Fruit fly (Drosophila melanogaster) whole organism, embryonic: Measurements from ENCODE around the gene EMC6.

Experiments used
- Abd-B ChIP-seq: fragments of 200-800 bp; sonication (Bioruptor generic); optimal IDR thresholded peaks from 2 replicates; lab custom pipeline; 2018; ENCODE audit warnings: missing biosample characterization, mild to moderate bottlenecking, missing genetic modification characterization, moderate library complexity
- Antp ChIP-seq: fragments of 200-800 bp; sonication (Bioruptor generic); optimal IDR thresholded peaks from 3 replicates; lab custom pipeline; 2016; ENCODE audit warnings: missing biosample characterization, missing genetic modification characterization
- B-H2 ChIP-seq: fragments of 200-800 bp; sonication (Bioruptor generic); optimal IDR thresholded peaks from 2 replicates; lab custom pipeline; 2018; ENCODE audit warnings: missing biosample characterization, mild to moderate bottlenecking, missing genetic modification characterization
- CG10654 ChIP-seq: fragments of 200-800 bp; sonication (Bioruptor generic); optimal IDR thresholded peaks from 2 replicates; lab custom pipeline; 2016; ENCODE audit warnings: missing biosample characterization, missing genetic modification characterization
- CG11456 ChIP-seq: fragments of 200-800 bp; sonication (Bioruptor generic); IDR thresholded peaks from 3 replicates; pipeline ENCODE4 v1.3.6; 2022; ENCODE audit warnings: missing biosample characterization, missing genetic modification characterization
- CG14014 ChIP-seq: fragments of 200-800 bp; sonication (Bioruptor generic); IDR thresholded peaks from 2 replicates; pipeline ENCODE4 v1.3.6; 2022; ENCODE audit warnings: missing biosample characterization, missing genetic modification characterization
- CG2129 ChIP-seq: fragments of 200-800 bp; sonication (Bioruptor generic); IDR thresholded peaks from 2 replicates; pipeline ENCODE4 v1.3.6; 2022; ENCODE audit warnings: missing biosample characterization, missing genetic modification characterization; ENCODE audit not compliant: partially characterized antibody
- CG2202 ChIP-seq: fragments of 200-800 bp; sonication (Bioruptor generic); optimal IDR thresholded peaks from 2 replicates; lab custom pipeline; 2018; ENCODE audit warnings: missing biosample characterization, mild to moderate bottlenecking, missing genetic modification characterization
- CG31365 ChIP-seq: fragments of 200-800 bp; sonication (Bioruptor generic); optimal IDR thresholded peaks from 2 replicates; lab custom pipeline; 2018; ENCODE audit warnings: missing biosample characterization, mild to moderate bottlenecking, missing genetic modification characterization
- CG32772 ChIP-seq: fragments of 200-800 bp; sonication (Bioruptor generic); IDR thresholded peaks from 2 replicates; pipeline ENCODE4 v1.3.6; 2022; ENCODE audit warnings: missing biosample characterization, missing genetic modification characterization
- CG6683 ChIP-seq: fragments of 200-800 bp; sonication (Bioruptor generic); optimal IDR thresholded peaks from 2 replicates; lab custom pipeline; 2017; ENCODE audit warnings: missing biosample characterization, mild to moderate bottlenecking, missing genetic modification characterization, missing genetic modification reagents
- CG6765 ChIP-seq: fragments of 200-800 bp; sonication (Bioruptor generic); optimal IDR thresholded peaks from 3 replicates; lab custom pipeline; 2017; ENCODE audit warnings: missing biosample characterization, mild to moderate bottlenecking, missing genetic modification characterization
- CG7987 ChIP-seq: fragments of 200-800 bp; sonication (Bioruptor generic); optimal IDR thresholded peaks from 2 replicates; lab custom pipeline; 2018; ENCODE audit warnings: missing biosample characterization, mild to moderate bottlenecking, missing genetic modification characterization, moderate library complexity
- CG8281 ChIP-seq: fragments of 200-800 bp; sonication (Bioruptor generic); optimal IDR thresholded peaks from 2 replicates; lab custom pipeline; 2018; ENCODE audit warnings: missing biosample characterization, mild to moderate bottlenecking, missing genetic modification characterization, moderate library complexity
- CG8765 ChIP-seq: fragments of 200-800 bp; sonication (Bioruptor generic); IDR thresholded peaks from 2 replicates; pipeline ENCODE4 v1.3.6; 2022; ENCODE audit warnings: missing biosample characterization, missing genetic modification characterization
- CG8924 ChIP-seq: fragments of 200-800 bp; optimal IDR thresholded peaks from 3 replicates; lab custom pipeline; 2019; ENCODE audit warnings: missing biosample characterization, mild to moderate bottlenecking, missing genetic modification characterization, moderate library complexity
- CkIIα-i1 ChIP-seq: fragments of 200-800 bp; sonication (Bioruptor generic); IDR thresholded peaks from 2 replicates; pipeline ENCODE4 v1.3.6; 2022; ENCODE audit warnings: missing biosample characterization, missing genetic modification characterization
- Dfd ChIP-seq, 2 experiments: fragments of >200 bp; optimal IDR thresholded peaks; 2 replicates each; lab custom pipeline; 2017; ENCODE audit warnings: missing biosample characterization in 2 of 2, missing genetic modification characterization in 2 of 2
- Dip2 ChIP-seq: fragments of 200-800 bp; sonication (Bioruptor generic); IDR thresholded peaks from 2 replicates; pipeline ENCODE4 v1.3.6; 2022; ENCODE audit warnings: missing biosample characterization, missing genetic modification characterization
- Doc2 ChIP-seq: fragments of 200-800 bp; sonication (Bioruptor generic); IDR thresholded peaks from 2 replicates; pipeline ENCODE4 v1.3.6; 2022; ENCODE audit warnings: missing biosample characterization, missing genetic modification characterization
- Eip74EF ChIP-seq, 2 experiments: fragments of 200-800 bp in 1 of 2; fragments of >200 bp in 1 of 2; sonication (Bioruptor generic) in 1 of 2; optimal IDR thresholded peaks; 2 replicates each; lab custom pipeline; 2017 to 2019; ENCODE audit warnings: missing biosample characterization in 2 of 2, missing genetic modification characterization in 2 of 2, mild to moderate bottlenecking in 1 of 2, moderate library complexity in 1 of 2
- Fer2 ChIP-seq: fragments of 200-800 bp; sonication (Bioruptor generic); optimal IDR thresholded peaks from 2 replicates; lab custom pipeline; 2018; ENCODE audit warnings: missing biosample characterization, mild to moderate bottlenecking, missing genetic modification characterization, moderate library complexity
- Hand ChIP-seq: fragments of 200-800 bp; sonication (Bioruptor generic); optimal IDR thresholded peaks from 2 replicates; lab custom pipeline; 2017; ENCODE audit warnings: mild to moderate bottlenecking, missing biosample characterization, missing genetic modification reagents, missing genetic modification characterization
- Lim3 ChIP-seq: fragments of 200-800 bp; sonication (Bioruptor generic); IDR thresholded peaks from 2 replicates; pipeline ENCODE4 v1.3.6; 2022; ENCODE audit warnings: missing biosample characterization, missing genetic modification characterization
- Sry-δ ChIP-seq: fragments of 200-800 bp; sonication (Bioruptor generic); optimal IDR thresholded peaks from 2 replicates; lab custom pipeline; 2016; ENCODE audit warnings: missing biosample characterization, missing genetic modification characterization
- aop ChIP-seq: fragments of 200-800 bp; sonication (Bioruptor generic); IDR thresholded peaks from 2 replicates; pipeline ENCODE4 v1.3.6; 2022; ENCODE audit warnings: missing biosample characterization, missing genetic modification characterization
- bab2 ChIP-seq: fragments of 200-800 bp; sonication (Bioruptor generic); optimal IDR thresholded peaks from 2 replicates; lab custom pipeline; 2016; ENCODE audit warnings: missing biosample characterization, missing genetic modification characterization
- bowl ChIP-seq: fragments of 200-800 bp; sonication (Bioruptor generic); IDR thresholded peaks from 2 replicates; pipeline ENCODE4 v1.3.6; 2022; ENCODE audit warnings: missing biosample characterization, missing genetic modification characterization
- bsh ChIP-seq, 2 experiments: fragments of 200-800 bp; sonication (Bioruptor generic); optimal IDR thresholded peaks; 2 replicates each; lab custom pipeline; 2017 to 2018; ENCODE audit warnings: mild to moderate bottlenecking in 2 of 2, missing biosample characterization in 2 of 2, missing genetic modification characterization in 2 of 2, moderate library complexity in 1 of 2
- chm ChIP-seq: fragments of 200-800 bp; sonication (Bioruptor generic); IDR thresholded peaks from 2 replicates; pipeline ENCODE4 v1.3.6; 2022; ENCODE audit warnings: missing biosample characterization, missing genetic modification characterization
- corto ChIP-seq: fragments of 200-800 bp; sonication (Bioruptor generic); optimal IDR thresholded peaks from 2 replicates; lab custom pipeline; 2016; ENCODE audit warnings: missing biosample characterization, mild to moderate bottlenecking, missing genetic modification characterization, moderate library complexity
- dan ChIP-seq: fragments of 200-800 bp; sonication (Bioruptor generic); IDR thresholded peaks from 2 replicates; pipeline ENCODE4 v1.3.6; 2022; ENCODE audit warnings: missing biosample characterization, missing genetic modification characterization
- danr ChIP-seq: fragments of 200-800 bp; sonication (Bioruptor generic); IDR thresholded peaks from 2 replicates; pipeline ENCODE4 v1.3.6; 2022; ENCODE audit warnings: missing biosample characterization, missing genetic modification characterization
- eve ChIP-seq, 2 experiments: fragments of >200 bp; optimal IDR thresholded peaks; 2 replicates each; lab custom pipeline; 2017; ENCODE audit warnings: missing biosample characterization in 2 of 2, missing genetic modification characterization in 2 of 2
- fd96Cb ChIP-seq: fragments of 200-800 bp; sonication (Bioruptor generic); optimal IDR thresholded peaks from 2 replicates; lab custom pipeline; 2018; ENCODE audit warnings: missing biosample characterization, mild to moderate bottlenecking, missing genetic modification characterization, moderate library complexity
- gsb ChIP-seq: fragments of 200-800 bp; sonication (Bioruptor generic); IDR thresholded peaks from 2 replicates; pipeline ENCODE4 v1.3.6; 2022; ENCODE audit warnings: missing biosample characterization, missing genetic modification characterization
- gt ChIP-seq: fragments of 200-800 bp; sonication (Bioruptor generic); IDR thresholded peaks from 2 replicates; pipeline ENCODE4 v1.3.6; 2022; ENCODE audit warnings: missing biosample characterization, missing genetic modification characterization
- lab ChIP-seq: fragments of 200-800 bp; sonication (Bioruptor generic); optimal IDR thresholded peaks from 3 replicates; lab custom pipeline; 2017; ENCODE audit warnings: missing biosample characterization, missing genetic modification characterization, mild to moderate bottlenecking, moderate library complexity, missing genetic modification reagents
- lilli ChIP-seq: fragments of 200-800 bp; sonication (Bioruptor generic); optimal IDR thresholded peaks from 3 replicates; lab custom pipeline; 2016; ENCODE audit warnings: missing biosample characterization, missing genetic modification characterization
- p53 ChIP-seq: fragments of 200-800 bp; sonication (Bioruptor generic); optimal IDR thresholded peaks from 2 replicates; lab custom pipeline; 2016; ENCODE audit warnings: missing biosample characterization, missing genetic modification characterization
- pho ChIP-seq: fragments of 200-800 bp; sonication (Bioruptor generic); optimal IDR thresholded peaks from 2 replicates; lab custom pipeline; 2016; ENCODE audit warnings: missing biosample characterization, missing genetic modification characterization
- pzg ChIP-seq: fragments of 200-800 bp; sonication (Bioruptor generic); optimal IDR thresholded peaks from 3 replicates; lab custom pipeline; 2018; ENCODE audit warnings: missing biosample characterization, mild to moderate bottlenecking, missing genetic modification characterization, moderate library complexity
- sob ChIP-seq: fragments of 200-800 bp; sonication (Bioruptor generic); IDR thresholded peaks from 2 replicates; pipeline ENCODE4 v1.3.6; 2022; ENCODE audit warnings: missing biosample characterization, missing genetic modification characterization
- tgo ChIP-seq: fragments of 200-800 bp; sonication (Bioruptor generic); IDR thresholded peaks from 3 replicates; pipeline ENCODE4 v1.3.6; 2022; ENCODE audit warnings: missing biosample characterization, missing genetic modification characterization
- twi ChIP-seq: fragments of 200-800 bp; optimal IDR thresholded peaks from 2 replicates; lab custom pipeline; 2019; ENCODE audit warnings: missing biosample characterization, mild to moderate bottlenecking, missing genetic modification characterization, moderate library complexity
- usp ChIP-seq: fragments of >200 bp; optimal IDR thresholded peaks from 2 replicates; lab custom pipeline; 2017; ENCODE audit warnings: missing biosample characterization, missing genetic modification characterization

Gene EMC6

dm6 chr3R:24983537-24984501 lies 41.0 kb downstream of the EMC6 start, which contains the start of gene tnc (continued):
- TF ChIP-seq B-H2 (GFP tag; lab: Kevin White, UChicago) (no peak), bab2 (GFP tag; lab: Kevin White, UChicago) (no peak), sob (GFP tag; lab: Robert Waterston, UW) (no peak), CG6683 (no peak), p53 (no peak), usp (GFP tag; lab: Kevin White, UChicago) (no peak), twi (no peak), bowl (GFP tag; lab: Robert Waterston, UW) (no peak), CG14014 (no peak), pzg (no peak), danr (GFP tag; lab: Robert Waterston, UW) (no peak), CG11456 (no peak), lab (GFP tag; lab: Kevin White, UChicago) (peak; percentile 75), CkIIα-i1 (GFP tag; lab: Robert Waterston, UW) (no peak), Sry-δ (GFP tag; lab: Kevin White, UChicago) (no peak), corto (peak; percentile 9), CG31365 (tag; lab: Kevin White, UChicago) (no peak), Antp (GFP tag; lab: Kevin White, UChicago) (no peak), eve (GFP tag; optimal IDR thresholded peaks at IDR 0.05; lab: Kevin White, UChicago) (peak in 1 of 2 experiments; percentile 73), CG8765 (no peak), Dip2 (GFP tag; lab: Robert Waterston, UW) (no peak), Fer2 (tag; lab: Kevin White, UChicago) (peak; percentile 15), Doc2 (GFP tag; lab: Robert Waterston, UW) (no peak), aop (GFP tag; lab: Robert Waterston, UW) (no peak), Lim3 (GFP tag; lab: Robert Waterston, UW) (no peak), CG32772 (GFP tag; lab: Robert Waterston, UW) (0 out of 2 replicates have a peak, but pooled peaks have one; percentile 23), gsb (GFP tag; lab: Robert Waterston, UW) (no peak), CG6765 (GFP tag; lab: Kevin White, UChicago) (peak; percentile 51), lilli (GFP tag; lab: Kevin White, UChicago) (no peak), chm (GFP tag; lab: Robert Waterston, UW) (no peak), gt (GFP tag; lab: Robert Waterston, UW) (no peak), CG10654 (GFP tag; lab: Kevin White, UChicago) (peak; percentile 7), CG2129 (GFP tag; lab: Robert Waterston, UW) (no peak), tgo (GFP tag; lab: Robert Waterston, UW) (0 out of 3 replicates have a peak, but pooled peaks have one; percentile 20), dan (no peak), Hand (GFP tag; lab: Kevin White, UChicago) (peak; percentile 53), pho (no peak), Dfd (GFP tag; optimal IDR thresholded peaks at IDR 0.05; lab: Kevin White, UChicago) (peak in 1 of 2 experiments; percentile 54), CG8281 (no peak), CG8924 (tag; lab: Kevin White, UChicago) (peak; percentile 58), Eip74EF (GFP tag; optimal IDR thresholded peaks at IDR 0.05; lab: Kevin White, UChicago) (peak in 1 of 2 experiments; percentile 55), CG2202 (tag; lab: Kevin White, UChicago) (no peak), CG7987 (GFP tag; lab: Kevin White, UChicago) (no peak), bsh (GFP tag; optimal IDR thresholded peaks at IDR 0.05; lab: Kevin White, UChicago) (peak; percentile 42 to 54), Abd-B (GFP tag; lab: Kevin White, UChicago) (peak; percentile 34), fd96Cb (tag; lab: Kevin White, UChicago) (peak; percentile 60)
